Worm (Caenorhabditis elegans): ENCODE measurements around the gene R09D1.14.

DNA sequence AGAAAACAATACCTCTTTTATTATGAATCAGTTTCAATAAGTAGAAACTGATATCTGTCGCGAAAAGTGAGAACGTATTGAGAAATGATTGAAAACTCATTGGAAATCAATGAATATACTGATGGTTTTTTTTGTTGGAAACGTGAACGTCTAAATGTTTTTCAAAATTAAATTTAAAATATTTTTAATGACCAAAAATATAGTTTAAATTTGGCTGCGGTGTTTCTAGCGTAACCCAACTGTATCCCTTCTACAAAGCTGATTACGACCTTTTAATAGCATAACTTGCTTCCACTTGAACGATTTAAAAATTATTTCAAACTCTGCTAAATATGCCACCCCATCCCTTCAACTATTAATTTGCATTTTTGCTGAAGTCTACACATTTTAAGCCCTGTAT is 47.9 kb downstream of the R09D1.14 start, which contains the start of gene M176.9:
- TF ChIP-seq T22C8.4 (GFP tag; IDR thresholded peaks at IDR 0.05) (no peak), flt-1 (GFP tag; IDR thresholded peaks at IDR 0.05) (no peak), ref-1 (GFP tag; conservative IDR thresholded peaks at IDR 0.05) (no peak), cog-1 (tag; optimal IDR thresholded peaks at IDR 0.05) (no peak), ztf-23 (GFP tag; IDR thresholded peaks at IDR 0.05) (no peak), klf-2 (GFP tag; conservative IDR thresholded peaks at IDR 0.05) (no peak), med-1 (GFP tag; optimal IDR thresholded peaks at IDR 0.05; ENCODE audit: insufficient read depth) (no peak)
